Worm (Caenorhabditis elegans) whole organism, early embryonic: ENCODE measurements around the gene eif-1.

ENCODE experiments used
- aly-1 ChIP-seq: sonication (generic microtip); optimal IDR thresholded peaks from 2 replicates; lab custom pipeline; 2016; ENCODE audit warnings: missing genetic modification characterization, missing compliant biosample characterization
- ama-1 ChIP-seq: fragments of 150-350 bp; optimal IDR thresholded peaks from 2 replicates; lab custom pipeline; 2014

DNA sequence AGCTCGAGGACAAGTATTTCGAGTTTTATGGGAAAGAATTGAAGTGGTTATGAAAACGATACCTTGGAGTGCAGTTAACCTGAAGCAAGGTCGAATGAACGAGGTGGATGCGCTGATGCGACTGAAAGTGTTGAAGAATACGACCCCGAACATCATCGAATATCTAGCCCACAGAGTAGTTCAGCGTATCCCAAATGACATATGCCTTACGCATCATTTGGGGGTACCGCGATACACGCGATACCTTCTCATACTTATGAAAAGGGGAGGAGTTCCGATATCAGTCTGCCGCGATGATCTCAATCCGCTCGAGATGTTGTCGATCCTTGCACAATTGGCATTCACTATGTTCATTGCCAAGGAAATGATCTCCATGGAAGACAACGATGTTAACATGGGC, 3.6 kb downstream of the eif-1 start, which contains the start of gene T27F7.12:
- TF ChIP-seq ama-1: no peak
- no peak for TF ChIP-seq aly-1 (tag; lab: Kevin White, UChicago)
